Worm (Caenorhabditis elegans): ENCODE results near the gene Y53C12A.10.
A peak's percentile ranks its signal among the peaks of the same experiment; 100 is the strongest.

Gene Y53C12A.10

DNA sequence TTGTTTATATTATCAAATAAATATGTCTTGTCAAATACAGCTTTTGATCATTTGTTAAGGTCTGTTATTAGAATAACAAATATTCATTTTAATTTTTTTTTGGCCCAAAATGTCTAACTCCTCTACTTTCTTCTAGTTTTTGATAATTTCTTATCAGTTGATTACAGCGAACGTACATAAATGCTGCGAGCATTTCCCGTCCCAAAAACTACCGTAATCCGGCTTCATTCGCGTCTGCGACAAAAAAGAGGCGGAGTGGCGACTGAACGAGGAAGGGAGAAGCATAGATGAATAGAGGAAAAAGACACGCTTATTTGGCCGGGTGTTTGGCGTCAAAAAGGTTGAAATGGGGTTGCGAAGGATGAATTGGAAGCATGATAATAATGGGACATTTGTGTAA lies 35.9 kb upstream of the Y53C12A.10 start (continued):
- TF ChIP-seq him-1 (tag; optimal IDR thresholded peaks at IDR 0.05) (no peak), madf-3 (GFP tag; IDR thresholded peaks at IDR 0.05) (0 out of 2 replicates have a peak, but pooled peaks have one; percentile 61), cebp-1 (GFP tag; IDR thresholded peaks at IDR 0.05) (no peak), cebp-1 (tag; optimal IDR thresholded peaks at IDR 0.05) (peak; percentile 26), mxl-1 (tag; optimal IDR thresholded peaks at IDR 0.05) (no peak), mel-28 (tag; optimal IDR thresholded peaks at IDR 0.05; ENCODE audit: borderline replicate concordance) (no peak), madf-10 (tag; optimal IDR thresholded peaks at IDR 0.05) (no peak), dox-1 (GFP tag; IDR thresholded peaks at IDR 0.05) (peak; percentile 60; the same call in 1 of the 2 replicates), lsl-1 (GFP tag; optimal IDR thresholded peaks at IDR 0.05) (no peak), pha-4 (tag; optimal IDR thresholded peaks at IDR 0.05) (peak; percentile 53)

- TF ChIP-seq rec-8 (tag; optimal IDR thresholded peaks at IDR 0.05) (no peak), pbrm-1 (GFP tag; IDR thresholded peaks at IDR 0.05) (peak; percentile 30; the same call in 1 of the 2 replicates), ets-4 (GFP tag; optimal IDR thresholded peaks at IDR 0.05) (peak; percentile 42), F22D6.2 (tag; optimal IDR thresholded peaks at IDR 0.05) (no peak), fkh-3 (tag; optimal IDR thresholded peaks at IDR 0.05) (no peak), rpc-1 (optimal IDR thresholded peaks at IDR 0.05) (no peak), rpc-1 (tag; optimal IDR thresholded peaks at IDR 0.05) (no peak), K12H6.12 (tag; optimal IDR thresholded peaks at IDR 0.05) (no peak), F57C9.4 (tag; optimal IDR thresholded peaks at IDR 0.05) (no peak), sptf-2 (GFP tag; optimal IDR thresholded peaks at IDR 0.05) (no peak), attf-6 (GFP tag; IDR thresholded peaks at IDR 0.05) (no peak), lin-40 (tag; optimal IDR thresholded peaks at IDR 0.05) (no peak), him-1 (tag; optimal IDR thresholded peaks at IDR 0.05) (no peak), egrh-3 (GFP tag; IDR thresholded peaks at IDR 0.05) (no peak), hlh-26 (GFP tag; conservative IDR thresholded peaks at IDR 0.05) (no peak), ceh-79 (tag; optimal IDR thresholded peaks at IDR 0.05) (no peak), sdz-38 (tag; optimal IDR thresholded peaks at IDR 0.05) (no peak), snpc-3.4 (tag; optimal IDR thresholded peaks at IDR 0.05) (peak; percentile 16), snpc-1.3 (tag; optimal IDR thresholded peaks at IDR 0.05; ENCODE audit: insufficient read depth) (no peak), lsl-1 (GFP tag; optimal IDR thresholded peaks at IDR 0.05) (no peak), madf-3 (GFP tag; IDR thresholded peaks at IDR 0.05) (no peak), lsy-27 (tag; optimal IDR thresholded peaks at IDR 0.05; ENCODE audit: borderline replicate concordance, insufficient read depth) (no peak), efl-1 (GFP tag; optimal IDR thresholded peaks at IDR 0.05) (no peak), mcd-1 (GFP tag; IDR thresholded peaks at IDR 0.05) (peak; percentile 33; the same call in 1 of the 2 replicates), F23B12.7 (tag; optimal IDR thresholded peaks at IDR 0.05; ENCODE audit: insufficient read depth) (no peak), athp-1 (tag; optimal IDR thresholded peaks at IDR 0.05) (no peak), dox-1 (GFP tag; IDR thresholded peaks at IDR 0.05) (peak; percentile 64), lir-1 (GFP tag; conservative IDR thresholded peaks at IDR 0.05) (0 out of 2 replicates have a peak, but pooled peaks have one; percentile 21), snpc-4 (GFP tag; optimal IDR thresholded peaks at IDR 0.05) (no peak), snpc-4 (tag; optimal IDR thresholded peaks at IDR 0.05) (peak in 3 of 4 experiments; percentile 3 to 31 (median 15)), ceh-91 (GFP tag; IDR thresholded peaks at IDR 0.05) (no peak), egl-18 (GFP tag; IDR thresholded peaks at IDR 0.05) (no peak), ztf-25 (GFP tag; IDR thresholded peaks at IDR 0.05) (peak; percentile 43; the same call in 1 of the 2 replicates), ama-1 (optimal IDR thresholded peaks at IDR 0.05) (no peak), ama-1 (GFP tag; optimal IDR thresholded peaks at IDR 0.05) (no peak), let-607 (tag; optimal IDR thresholded peaks at IDR 0.05) (peak; percentile 85 to 91), nhr-80 (tag; optimal IDR thresholded peaks at IDR 0.05) (peak; percentile 92), nfya-2 (GFP tag; IDR thresholded peaks at IDR 0.05) (no peak), F55B11.4 (tag; optimal IDR thresholded peaks at IDR 0.05; ENCODE audit: borderline replicate concordance, insufficient read depth) (no peak), akir-1 (GFP tag; optimal IDR thresholded peaks at IDR 0.05) (no peak), Y67H2A.10 (GFP tag; conservative IDR thresholded peaks at IDR 0.05) (no peak), madf-10 (tag; optimal IDR thresholded peaks at IDR 0.05) (peak; percentile 12)
These were observed 34.2 kb upstream of the Y53C12A.10 start for ce11 chrII:9738820-9739219.

Measured in whole organism, young adult.